Worm (Caenorhabditis elegans): Measurements from ENCODE around the gene F53F4.12.

DNA sequence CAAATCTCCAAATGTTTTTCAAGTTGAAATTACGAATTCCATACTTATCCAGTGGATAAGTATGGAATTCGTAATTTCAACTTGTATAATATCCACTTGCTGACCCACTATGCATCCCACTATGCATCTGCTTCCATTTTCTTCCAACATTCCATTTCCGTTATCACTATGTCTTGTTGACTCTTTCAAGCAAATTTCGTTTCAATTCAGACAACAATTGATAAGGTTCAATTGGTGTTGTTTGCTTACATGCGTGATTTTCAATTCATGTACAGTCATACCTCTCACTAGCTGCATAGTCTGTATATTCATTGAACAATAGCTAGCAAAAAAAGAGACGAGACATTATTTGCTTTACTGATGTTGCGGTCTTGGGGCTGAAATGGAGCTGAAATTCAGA lies 49.0 kb upstream of the F53F4.12 start:
- no peak for TF ChIP-seq med-1 (GFP tag; optimal IDR thresholded peaks at IDR 0.05; ENCODE audit: insufficient read depth)
- TF ChIP-seq tab-1 (GFP tag; IDR thresholded peaks at IDR 0.05) = no peak
- no peak for TF ChIP-seq ztf-29 (GFP tag; IDR thresholded peaks at IDR 0.05)
- TF ChIP-seq flt-1 (GFP tag; IDR thresholded peaks at IDR 0.05) = no peak
- no peak for TF ChIP-seq cog-1 (tag; optimal IDR thresholded peaks at IDR 0.05)
- TF ChIP-seq ref-1 (GFP tag; conservative IDR thresholded peaks at IDR 0.05) = no peak
- no peak for TF ChIP-seq T22C8.4 (GFP tag; IDR thresholded peaks at IDR 0.05)
- no peak for TF ChIP-seq klf-2 (GFP tag; conservative IDR thresholded peaks at IDR 0.05)
- TF ChIP-seq ztf-23 (GFP tag; IDR thresholded peaks at IDR 0.05) = no peak

All from whole organism, midembryonic.